Worm (Caenorhabditis elegans) whole organism, L1 larva: ENCODE results near the gene clec-165.

Source experiments
- dsc-1 ChIP-seq: sonication (generic microtip); optimal IDR thresholded peaks from 2 replicates; lab custom pipeline; 2016; ENCODE audit warnings: mild to moderate bottlenecking, missing genetic modification characterization, missing compliant biosample characterization
- hlh-4 ChIP-seq: sonication (generic microtip); optimal IDR thresholded peaks from 2 replicates; lab custom pipeline; 2016; ENCODE audit warnings: mild to moderate bottlenecking, missing genetic modification characterization, missing compliant biosample characterization

DNA sequence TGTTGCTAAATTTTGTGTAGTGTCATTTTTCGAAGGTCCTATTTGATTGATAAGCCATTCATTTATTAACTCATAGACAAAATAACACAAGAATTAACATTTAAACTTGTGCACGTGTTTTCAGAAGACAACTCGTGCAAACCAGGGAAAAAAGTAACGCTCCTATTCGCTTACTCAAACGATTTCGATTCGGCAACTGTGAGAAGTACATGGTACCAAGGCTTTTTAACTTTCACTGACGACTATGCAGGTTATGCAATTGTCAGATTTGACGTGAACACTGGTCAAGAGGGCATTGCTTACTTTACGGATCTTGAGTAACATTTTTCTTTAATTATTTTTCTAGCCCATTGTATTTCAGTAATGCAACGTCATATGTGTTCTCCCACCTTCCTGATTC is 15.2 kb upstream of the clec-165 start:
- TF ChIP-seq hlh-4 (tag; lab: Kevin White, UChicago) (no peak), dsc-1 (no peak)
